Fruit fly (Drosophila melanogaster) whole organism, embryonic: ENCODE data around the gene UQCR-6.4L.
A peak's percentile ranks its signal among the peaks of the same experiment; 100 is the strongest.

Source experiments
- CG1024 ChIP-seq: fragments of 200-800 bp; sonication (Bioruptor generic); IDR thresholded peaks from 2 replicates; pipeline ENCODE4 v1.3.6; 2022; ENCODE audit warnings: missing biosample characterization, missing genetic modification characterization
- CG10274 ChIP-seq: fragments of 200-800 bp; sonication (Bioruptor generic); optimal IDR thresholded peaks from 3 replicates; lab custom pipeline; 2017; ENCODE audit warnings: missing biosample characterization, mild to moderate bottlenecking, missing genetic modification characterization
- CG11504 ChIP-seq: fragments of 200-800 bp; sonication (Bioruptor generic); optimal IDR thresholded peaks from 3 replicates; lab custom pipeline; 2019; ENCODE audit warnings: missing biosample characterization, mild to moderate bottlenecking, missing genetic modification characterization, moderate library complexity
- CG13287 ChIP-seq: fragments of 200-800 bp; sonication (Bioruptor generic); IDR thresholded peaks from 2 replicates; pipeline ENCODE4 v1.3.6; 2022; ENCODE audit warnings: missing biosample characterization, missing genetic modification characterization; ENCODE audit not compliant: partially characterized antibody
- CG13424 ChIP-seq: fragments of 200-800 bp; sonication (Bioruptor generic); optimal IDR thresholded peaks from 2 replicates; lab custom pipeline; 2019; ENCODE audit warnings: missing biosample characterization, mild to moderate bottlenecking, missing genetic modification characterization, moderate library complexity
- CG13775 ChIP-seq: fragments of 200-800 bp; sonication (Bioruptor generic); optimal IDR thresholded peaks from 3 replicates; lab custom pipeline; 2017; ENCODE audit warnings: missing biosample characterization, mild to moderate bottlenecking, missing genetic modification characterization
- CG14860 ChIP-seq: fragments of 200-800 bp; sonication (Bioruptor generic); IDR thresholded peaks from 3 replicates; pipeline ENCODE4 v1.3.6; 2022; ENCODE audit warnings: missing biosample characterization, missing genetic modification characterization; ENCODE audit not compliant: partially characterized antibody
- CG1602 ChIP-seq: fragments of 200-800 bp; sonication (Bioruptor generic); optimal IDR thresholded peaks from 3 replicates; lab custom pipeline; 2016; ENCODE audit warnings: missing biosample characterization, missing genetic modification characterization
- CG17186 ChIP-seq: fragments of 200-800 bp; sonication (Bioruptor generic); optimal IDR thresholded peaks from 3 replicates; lab custom pipeline; 2017; ENCODE audit warnings: missing biosample characterization, missing genetic modification reagents, missing genetic modification characterization
- CG18262 ChIP-seq: fragments of 200-800 bp; optimal IDR thresholded peaks from 3 replicates; lab custom pipeline; 2019; ENCODE audit warnings: missing biosample characterization, mild to moderate bottlenecking, missing genetic modification characterization, moderate library complexity
- CG3995 ChIP-seq: fragments of 200-800 bp; sonication (Bioruptor generic); optimal IDR thresholded peaks from 3 replicates; lab custom pipeline; 2016; ENCODE audit warnings: missing biosample characterization, missing genetic modification characterization
- CG4360 ChIP-seq: fragments of 200-800 bp; sonication (Bioruptor generic); IDR thresholded peaks from 2 replicates; pipeline ENCODE4 v1.3.6; 2022; ENCODE audit warnings: missing biosample characterization, missing genetic modification characterization
- CG4424 ChIP-seq: fragments of 200-800 bp; sonication (Bioruptor generic); optimal IDR thresholded peaks from 3 replicates; lab custom pipeline; 2016; ENCODE audit warnings: missing biosample characterization, missing genetic modification characterization
- CG4617 ChIP-seq: fragments of 200-800 bp; sonication (Bioruptor generic); optimal IDR thresholded peaks from 3 replicates; lab custom pipeline; 2016; ENCODE audit warnings: missing biosample characterization, missing genetic modification characterization, borderline replicate concordance
- CG6654 ChIP-seq: fragments of 200-800 bp; sonication (Bioruptor generic); optimal IDR thresholded peaks from 2 replicates; lab custom pipeline; 2017; ENCODE audit warnings: missing biosample characterization, mild to moderate bottlenecking, missing genetic modification characterization
- CG8765 ChIP-seq: fragments of 200-800 bp; sonication (Bioruptor generic); IDR thresholded peaks from 2 replicates; pipeline ENCODE4 v1.3.6; 2022; ENCODE audit warnings: missing biosample characterization, missing genetic modification characterization
- CG8944 ChIP-seq: fragments of 200-800 bp; sonication (Bioruptor generic); optimal IDR thresholded peaks from 3 replicates; lab custom pipeline; 2016; ENCODE audit warnings: missing biosample characterization, missing genetic modification characterization
- CG9609 ChIP-seq: fragments of 200-800 bp; sonication (Bioruptor generic); optimal IDR thresholded peaks from 3 replicates; lab custom pipeline; 2016; ENCODE audit warnings: missing biosample characterization, missing genetic modification characterization
- Chrac-16 ChIP-seq: fragments of 200-800 bp; sonication (Bioruptor generic); optimal IDR thresholded peaks from 3 replicates; lab custom pipeline; 2016; ENCODE audit warnings: missing biosample characterization, missing genetic modification characterization
- Dll ChIP-seq: fragments of 200-800 bp; sonication (Bioruptor generic); IDR thresholded peaks from 4 replicates; pipeline ENCODE4 v1.3.6; 2022; ENCODE audit warnings: missing biosample characterization, missing genetic modification characterization; ENCODE audit not compliant: partially characterized antibody
- Drgx ChIP-seq: fragments of 200-800 bp; sonication (Bioruptor generic); IDR thresholded peaks from 2 replicates; pipeline ENCODE4 v1.3.6; 2022; ENCODE audit warnings: missing biosample characterization, missing genetic modification characterization
- Ets65A ChIP-seq: fragments of 200-800 bp; sonication (Bioruptor generic); peaks from one replicate; lab custom pipeline; 2016; ENCODE audit warnings: missing biosample characterization, missing genetic modification characterization
- Fer1 ChIP-seq: fragments of 200-800 bp; sonication (Bioruptor generic); optimal IDR thresholded peaks from 2 replicates; lab custom pipeline; 2017; ENCODE audit warnings: missing biosample characterization, mild to moderate bottlenecking, missing genetic modification characterization
- Gug ChIP-seq: fragments of 200-800 bp; sonication (Bioruptor generic); IDR thresholded peaks from 4 replicates; pipeline ENCODE4 v1.3.6; 2022; ENCODE audit warnings: missing biosample characterization, missing genetic modification characterization
- Hey ChIP-seq: fragments of 200-800 bp; sonication (Bioruptor generic); optimal IDR thresholded peaks from 3 replicates; lab custom pipeline; 2018; ENCODE audit warnings: missing biosample characterization, mild to moderate bottlenecking, missing genetic modification characterization
- Lpt ChIP-seq: fragments of >200 bp; optimal IDR thresholded peaks from 2 replicates; lab custom pipeline; 2018; ENCODE audit warnings: missing biosample characterization, missing genetic modification characterization
- Med ChIP-seq: fragments of 200-800 bp; sonication (Bioruptor generic); peaks from one replicate; lab custom pipeline; 2016; ENCODE audit warnings: missing biosample characterization, missing genetic modification characterization, mild to moderate bottlenecking, inconsistent platforms, moderate library complexity
- Myb ChIP-seq: fragments of 200-800 bp; sonication (Bioruptor generic); optimal IDR thresholded peaks from 2 replicates; lab custom pipeline; 2016; ENCODE audit warnings: missing biosample characterization, missing genetic modification characterization
- NC2β ChIP-seq: fragments of 200-800 bp; sonication (Bioruptor generic); optimal IDR thresholded peaks from 2 replicates; lab custom pipeline; 2016; ENCODE audit warnings: missing biosample characterization, missing genetic modification characterization
- chinmo ChIP-seq: fragments of 200-800 bp; sonication (Bioruptor generic); IDR thresholded peaks from 4 replicates; pipeline ENCODE4 v1.3.6; 2022; ENCODE audit warnings: missing biosample characterization, missing genetic modification characterization; ENCODE audit not compliant: partially characterized antibody
- dmrt99B ChIP-seq: fragments of 200-800 bp; sonication (Bioruptor generic); optimal IDR thresholded peaks from 2 replicates; lab custom pipeline; 2018; ENCODE audit warnings: missing biosample characterization, mild to moderate bottlenecking, missing genetic modification characterization, moderate library complexity
- dysf ChIP-seq: fragments of 200-800 bp; sonication (Bioruptor generic); IDR thresholded peaks from 3 replicates; pipeline ENCODE4 v1.3.6; 2022; ENCODE audit warnings: missing biosample characterization, missing genetic modification characterization
- gce ChIP-seq: fragments of 200-800 bp; sonication (Bioruptor generic); IDR thresholded peaks from 3 replicates; pipeline ENCODE4 v1.3.6; 2022; ENCODE audit warnings: missing biosample characterization, missing genetic modification characterization
- gem ChIP-seq: fragments of 200-800 bp; sonication (Bioruptor generic); optimal IDR thresholded peaks from 2 replicates; lab custom pipeline; 2019; ENCODE audit warnings: missing biosample characterization, mild to moderate bottlenecking, missing genetic modification characterization, moderate library complexity
- gfzf ChIP-seq: fragments of 200-800 bp; sonication (Bioruptor generic); optimal IDR thresholded peaks from 2 replicates; lab custom pipeline; 2016; ENCODE audit warnings: missing biosample characterization, mild to moderate bottlenecking, missing genetic modification characterization, moderate library complexity
- gro ChIP-seq: fragments of 200-800 bp; sonication (Bioruptor generic); optimal IDR thresholded peaks from 2 replicates; lab custom pipeline; 2016; ENCODE audit warnings: missing biosample characterization, missing genetic modification characterization
- gsb-n ChIP-seq: fragments of 200-800 bp; sonication (Bioruptor generic); optimal IDR thresholded peaks from 3 replicates; lab custom pipeline; 2018; ENCODE audit warnings: missing biosample characterization, mild to moderate bottlenecking, missing genetic modification characterization
- lilli ChIP-seq: fragments of 200-800 bp; sonication (Bioruptor generic); optimal IDR thresholded peaks from 3 replicates; lab custom pipeline; 2016; ENCODE audit warnings: missing biosample characterization, missing genetic modification characterization
- mld ChIP-seq: fragments of 200-800 bp; sonication (Bioruptor generic); IDR thresholded peaks from 3 replicates; pipeline ENCODE4 v1.3.6; 2022; ENCODE audit warnings: missing biosample characterization, missing genetic modification characterization; ENCODE audit not compliant: partially characterized antibody
- nmo ChIP-seq: fragments of 200-800 bp; sonication (Bioruptor generic); optimal IDR thresholded peaks from 2 replicates; lab custom pipeline; 2018; ENCODE audit warnings: missing biosample characterization, mild to moderate bottlenecking, missing genetic modification characterization, moderate library complexity
- otp ChIP-seq: fragments of 200-800 bp; sonication (Bioruptor generic); IDR thresholded peaks from 3 replicates; pipeline ENCODE4, ENCODE4 v1.3.6; 2022; ENCODE audit warnings: missing biosample characterization, missing genetic modification characterization
- pnt ChIP-seq: fragments of 200-800 bp; sonication (Bioruptor generic); optimal IDR thresholded peaks from 3 replicates; lab custom pipeline; 2016; ENCODE audit warnings: missing biosample characterization, missing genetic modification characterization
- schlank ChIP-seq: fragments of 200-800 bp; sonication (Bioruptor generic); optimal IDR thresholded peaks from 2 replicates; lab custom pipeline; 2018; ENCODE audit warnings: missing biosample characterization, mild to moderate bottlenecking, missing genetic modification characterization
- shn ChIP-seq: fragments of 200-800 bp; sonication (Bioruptor generic); optimal IDR thresholded peaks from 3 replicates; lab custom pipeline; 2016; ENCODE audit warnings: missing biosample characterization, missing genetic modification characterization
- slbo ChIP-seq: fragments of 200-800 bp; sonication (Bioruptor generic); IDR thresholded peaks from 2 replicates; pipeline ENCODE4 v1.3.6; 2022; ENCODE audit warnings: missing biosample characterization, missing genetic modification characterization
- sqz ChIP-seq: fragments of 200-800 bp; sonication (Bioruptor generic); optimal IDR thresholded peaks from 3 replicates; lab custom pipeline; 2018; ENCODE audit warnings: missing biosample characterization, mild to moderate bottlenecking, missing genetic modification characterization
- sug ChIP-seq: fragments of 200-800 bp; optimal IDR thresholded peaks from 2 replicates; lab custom pipeline; 2019; ENCODE audit warnings: missing biosample characterization, mild to moderate bottlenecking, missing genetic modification characterization, moderate library complexity
- twi ChIP-seq: fragments of 200-800 bp; optimal IDR thresholded peaks from 2 replicates; lab custom pipeline; 2019; ENCODE audit warnings: missing biosample characterization, mild to moderate bottlenecking, missing genetic modification characterization, moderate library complexity
- unpg ChIP-seq: fragments of 200-800 bp; sonication (Bioruptor generic); optimal IDR thresholded peaks from 3 replicates; lab custom pipeline; 2018; ENCODE audit warnings: missing biosample characterization, mild to moderate bottlenecking, missing genetic modification characterization, moderate library complexity

The UQCR-6.4L gene

DNA sequence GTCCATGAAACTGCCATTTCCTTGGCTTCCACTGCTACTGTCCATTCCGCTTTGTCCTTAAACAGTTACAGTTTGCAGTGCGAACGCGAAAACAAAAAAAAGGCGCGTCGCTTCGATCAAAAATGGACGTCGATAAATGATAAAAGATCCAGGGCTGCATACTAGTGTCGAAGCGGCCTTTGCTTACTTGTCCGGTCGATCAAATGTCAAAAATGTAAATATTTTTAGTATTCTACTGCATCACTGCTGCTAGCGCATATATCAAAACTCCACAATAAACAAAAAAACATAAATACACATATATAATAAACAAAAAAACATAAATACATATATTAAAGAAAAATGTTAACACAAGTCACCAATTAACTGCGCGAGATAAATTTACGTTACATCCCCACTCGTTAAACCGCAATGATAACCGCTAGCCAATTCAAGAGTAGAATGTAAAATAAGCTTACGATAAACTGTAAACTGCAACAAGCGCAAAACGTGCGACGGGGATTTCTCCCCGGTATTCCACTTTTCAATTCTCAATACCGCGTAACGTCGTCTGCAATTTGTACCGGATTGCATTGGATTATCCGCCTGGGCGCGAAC is 28.5 kb downstream of the UQCR-6.4L start, which contains the start of the genes spd-2 and Apl (continued):
- no peak for TF ChIP-seq CG8765 (GFP tag; lab: Robert Waterston, UW)
- TF ChIP-seq shn (GFP tag; lab: Kevin White, UChicago): no peak
- no peak for TF ChIP-seq dysf
- no peak for TF ChIP-seq gce (GFP tag; lab: Robert Waterston, UW)
- no peak for TF ChIP-seq gro (GFP tag; lab: Kevin White, UChicago)
- TF ChIP-seq CG13287 (GFP tag; lab: Robert Waterston, UW): peak; percentile 58
- TF ChIP-seq Lpt: no peak
- peak; percentile 71; the same call in 2 of the 3 replicates for TF ChIP-seq CG14860 (GFP tag; lab: Robert Waterston, UW)
- no peak for TF ChIP-seq CG6654
- no peak for TF ChIP-seq Drgx (GFP tag; lab: Robert Waterston, UW)
- no peak for TF ChIP-seq Ets65A (GFP tag; lab: Kevin White, UChicago)
- peak; percentile 82; the same call in 1 of the 4 replicates for TF ChIP-seq chinmo (GFP tag; lab: Robert Waterston, UW)
- TF ChIP-seq otp (GFP tag; lab: Robert Waterston, UW): no peak
- TF ChIP-seq Gug: no peak
- TF ChIP-seq Dll (GFP tag; lab: Robert Waterston, UW): peak; percentile 38; the same call in 1 of the 4 replicates
- TF ChIP-seq CG18262 (tag; lab: Kevin White, UChicago): no peak
- TF ChIP-seq schlank (tag; lab: Kevin White, UChicago): no peak
- TF ChIP-seq CG4360 (GFP tag; lab: Robert Waterston, UW): no peak
- TF ChIP-seq pnt (GFP tag; lab: Kevin White, UChicago): no peak
- no peak for TF ChIP-seq NC2β (GFP tag; lab: Kevin White, UChicago)

DNA sequence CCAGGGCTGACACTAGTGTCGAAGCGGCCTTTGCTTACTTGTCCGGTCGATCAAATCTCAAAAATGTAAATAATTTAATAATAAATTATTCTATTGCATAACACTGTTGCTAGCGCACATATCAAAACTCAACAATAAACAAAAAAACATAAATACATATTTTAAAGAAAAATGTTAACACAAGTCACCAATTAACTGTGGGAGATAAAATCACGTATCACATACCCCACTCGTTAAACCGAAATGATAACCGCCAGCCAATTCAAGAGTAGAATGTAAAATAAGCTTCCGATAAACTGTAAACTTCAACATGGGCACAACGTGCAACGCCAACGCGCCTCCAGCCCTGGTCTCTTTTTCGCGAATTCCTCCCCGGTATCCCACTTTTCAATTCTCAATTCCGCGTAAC is 36.2 kb downstream of the UQCR-6.4L start, which contains the start of gene Arts:
Gene Arts, plus strand, starts transcription at position 116 of the 409 bp plus-strand sequence.
- TF ChIP-seq CG11504: peak; percentile 42
- peak; percentile 65 for TF ChIP-seq sug (tag; lab: Kevin White, UChicago)
- no peak for TF ChIP-seq Hey
- TF ChIP-seq CG13424 (tag; lab: Kevin White, UChicago): peak; percentile 54
- peak; percentile 2 for TF ChIP-seq dmrt99B
- no peak for TF ChIP-seq CG8944 (GFP tag; lab: Kevin White, UChicago)
- TF ChIP-seq mld: no peak
- peak; percentile 24 for TF ChIP-seq Med
- TF ChIP-seq CG18262 (tag; lab: Kevin White, UChicago): peak; percentile 54
- peak; percentile 37 for TF ChIP-seq Fer1 (GFP tag; lab: Kevin White, UChicago)
- TF ChIP-seq gfzf: peak; percentile 9
- peak; percentile 15 for TF ChIP-seq lilli (GFP tag; lab: Kevin White, UChicago)
- TF ChIP-seq twi (tag; lab: Kevin White, UChicago): peak; percentile 6
- TF ChIP-seq unpg: peak; percentile 12
- TF ChIP-seq CG4424 (GFP tag; lab: Kevin White, UChicago): peak; percentile 41
- TF ChIP-seq slbo (GFP tag; lab: Robert Waterston, UW): no peak
- peak; percentile 91 for TF ChIP-seq CG3995 (GFP tag; lab: Kevin White, UChicago)
- TF ChIP-seq sqz: peak; percentile 40
- peak; percentile 45 for TF ChIP-seq gem (tag; lab: Kevin White, UChicago)
- peak; percentile 2 for TF ChIP-seq gsb-n
- no peak for TF ChIP-seq CG10274
- peak; percentile 10 for TF ChIP-seq CG1602 (GFP tag; lab: Kevin White, UChicago)
- TF ChIP-seq Chrac-16 (GFP tag; lab: Kevin White, UChicago): peak; percentile 25
- peak; percentile 60 for TF ChIP-seq Myb
- peak; percentile 22 for TF ChIP-seq CG9609 (GFP tag; lab: Kevin White, UChicago)
- TF ChIP-seq CG4617 (GFP tag; lab: Kevin White, UChicago): no peak
- no peak for TF ChIP-seq CG1024 (GFP tag; lab: Robert Waterston, UW)
- peak; percentile 36 for TF ChIP-seq CG17186 (GFP tag; lab: Kevin White, UChicago)
- TF ChIP-seq Gug: peak; percentile 12; the same call in 1 of the 4 replicates
- TF ChIP-seq CG13775: peak; percentile 61
- peak; percentile 49 for TF ChIP-seq nmo (GFP tag; lab: Kevin White, UChicago)
